Worm (Caenorhabditis elegans) whole organism, L1 larva: ENCODE data around the gene F55A4.13.

Experiments
- C04F5.9 ChIP-seq: sonication (generic microtip); optimal IDR thresholded peaks from 2 replicates; lab custom pipeline; 2016; ENCODE audit warnings: missing genetic modification characterization, missing compliant biosample characterization
- C16A3.4 ChIP-seq: fragments of 150-350 bp; optimal IDR thresholded peaks from 2 replicates; lab custom pipeline; 2014; ENCODE audit warnings: missing biosample characterization, missing genetic modification characterization
- alr-1 ChIP-seq: fragments of 200-800 bp; sonication (Bioruptor generic); optimal IDR thresholded peaks from 2 replicates; lab custom pipeline; 2018; ENCODE audit warnings: borderline replicate concordance, mild to moderate bottlenecking, missing genetic modification characterization, missing compliant biosample characterization
- aly-2 ChIP-seq: fragments of 150-350 bp; optimal IDR thresholded peaks from 2 replicates; lab custom pipeline; 2014; ENCODE audit warnings: missing biosample characterization, missing genetic modification characterization
- blmp-1 ChIP-seq: fragments of 150-350 bp; optimal IDR thresholded peaks from 2 replicates; lab custom pipeline; 2014; ENCODE audit warnings: missing biosample characterization, missing genetic modification characterization
- ceh-8 ChIP-seq: fragments of 200-800 bp; sonication (Bioruptor generic); optimal IDR thresholded peaks from 2 replicates; lab custom pipeline; 2018; ENCODE audit warnings: mild to moderate bottlenecking, missing genetic modification characterization, moderate library complexity, missing compliant biosample characterization
- ceh-82 ChIP-seq, 3 experiments: fragments of 150-350 bp in 1 of 3; sonication (generic microtip) in 2 of 3; optimal IDR thresholded peaks; 2 replicates each; lab custom pipeline; 2014 to 2017; ENCODE audit warnings: missing biosample characterization in 3 of 3, missing genetic modification characterization in 3 of 3
- ceh-88 ChIP-seq: fragments of 200-800 bp; sonication (Bioruptor generic); IDR thresholded peaks from 2 replicates; pipeline ENCODE4 v1.3.6; 2022; ENCODE audit warnings: missing genetic modification characterization, missing compliant biosample characterization
- ceh-90 ChIP-seq: sonication (generic microtip); optimal IDR thresholded peaks from 2 replicates; lab custom pipeline; 2016; ENCODE audit warnings: missing genetic modification characterization, missing compliant biosample characterization
- efl-1 ChIP-seq, 4 experiments: fragments of 150-350 bp; optimal IDR thresholded peaks in 3 of 4; peaks in 1 of 4; 1 replicate in 1 of 4; 2 replicates in 3 of 4; lab custom pipeline; 2014; ENCODE audit warnings: missing biosample characterization in 2 of 4, missing genetic modification characterization in 2 of 4, missing genetic modification reagents in 2 of 4
- egl-27 ChIP-seq, 2 experiments: fragments of 150-350 bp in 1 of 2; sonication (generic microtip); optimal IDR thresholded peaks; 3 replicates each; lab custom pipeline; 2017 to 2018; ENCODE audit warnings: missing biosample characterization in 2 of 2, missing genetic modification characterization in 2 of 2, missing genetic modification reagents in 2 of 2
- elt-3 ChIP-seq, 6 experiments: fragments of 150-350 bp in 1 of 6; sonication (generic microtip); optimal IDR thresholded peaks; 2 replicates each; lab custom pipeline; 2017 to 2018; ENCODE audit warnings: missing biosample characterization in 6 of 6, missing genetic modification characterization in 6 of 6, inconsistent platforms in 1 of 6
- fkh-4 ChIP-seq: sonication (generic microtip); optimal IDR thresholded peaks from 2 replicates; lab custom pipeline; 2016; ENCODE audit warnings: missing compliant biosample characterization, missing genetic modification characterization, borderline replicate concordance
- fkh-8 ChIP-seq: sonication (generic microtip); optimal IDR thresholded peaks from 2 replicates; lab custom pipeline; 2016; ENCODE audit warnings: mild to moderate bottlenecking, missing genetic modification characterization, missing compliant biosample characterization
- irx-1 ChIP-seq: sonication (generic microtip); optimal IDR thresholded peaks from 2 replicates; lab custom pipeline; 2016; ENCODE audit warnings: missing genetic modification characterization, missing compliant biosample characterization
- lin-13 ChIP-seq: fragments of 150-350 bp; optimal IDR thresholded peaks from 2 replicates; lab custom pipeline; 2014; ENCODE audit warnings: missing biosample characterization, missing genetic modification reagents, missing genetic modification characterization
- lin-35 ChIP-seq, 2 experiments: fragments of 150-350 bp; optimal IDR thresholded peaks; 2 replicates each; lab custom pipeline; 2014; ENCODE audit warnings: missing biosample characterization in 2 of 2, missing genetic modification characterization in 2 of 2, missing genetic modification reagents in 2 of 2
- lsy-2 ChIP-seq, 2 experiments: fragments of 150-350 bp; optimal IDR thresholded peaks; 2 replicates each; lab custom pipeline; 2014; ENCODE audit warnings: missing biosample characterization in 2 of 2, missing genetic modification characterization in 2 of 2
- mdl-1 ChIP-seq, 2 experiments: fragments of 150-350 bp; optimal IDR thresholded peaks; 2 replicates each; lab custom pipeline; 2014 to 2017; ENCODE audit warnings: missing biosample characterization in 2 of 2, missing genetic modification characterization in 2 of 2, inconsistent platforms in 1 of 2
- mef-2 ChIP-seq: fragments of 150-350 bp; optimal IDR thresholded peaks from 2 replicates; lab custom pipeline; 2014; ENCODE audit warnings: missing biosample characterization, missing genetic modification characterization
- mep-1 ChIP-seq: fragments of 150-350 bp; optimal IDR thresholded peaks from 2 replicates; lab custom pipeline; 2014; ENCODE audit warnings: missing biosample characterization, missing genetic modification characterization
- nhr-11 ChIP-seq: fragments of 150-350 bp; optimal IDR thresholded peaks from 2 replicates; lab custom pipeline; 2014; ENCODE audit warnings: missing biosample characterization, missing genetic modification characterization
- nhr-12 ChIP-seq: sonication (generic microtip); optimal IDR thresholded peaks from 2 replicates; lab custom pipeline; 2017; ENCODE audit warnings: missing biosample characterization, missing genetic modification characterization
- nhr-19 ChIP-seq: fragments of 200-800 bp; sonication (Bioruptor generic); conservative IDR thresholded peaks from 2 replicates; pipeline ENCODE4 v1.3.6; 2022; ENCODE audit warnings: missing genetic modification characterization, missing compliant biosample characterization
- nhr-237 ChIP-seq: fragments of 150-350 bp; optimal IDR thresholded peaks from 2 replicates; lab custom pipeline; 2014; ENCODE audit warnings: missing biosample characterization, missing genetic modification characterization
- nhr-71 ChIP-seq: sonication (generic microtip); optimal IDR thresholded peaks from 2 replicates; lab custom pipeline; 2016; ENCODE audit warnings: mild to moderate bottlenecking, missing genetic modification characterization, moderate library complexity, missing compliant biosample characterization
- nhr-77 ChIP-seq: fragments of 150-350 bp; optimal IDR thresholded peaks from 2 replicates; lab custom pipeline; 2014; ENCODE audit warnings: missing biosample characterization, missing genetic modification characterization
- nhr-84 ChIP-seq: sonication (generic microtip); optimal IDR thresholded peaks from 2 replicates; lab custom pipeline; 2017; ENCODE audit warnings: missing biosample characterization, missing genetic modification characterization
- nhr-85 ChIP-seq: sonication (generic microtip); peaks from one replicate; lab custom pipeline; 2016; ENCODE audit warnings: missing genetic modification characterization, inconsistent platforms, missing compliant biosample characterization
- nhr-90 ChIP-seq: sonication (generic microtip); optimal IDR thresholded peaks from 2 replicates; lab custom pipeline; 2016; ENCODE audit warnings: mild to moderate bottlenecking, missing genetic modification characterization, missing compliant biosample characterization; ENCODE audit not compliant: poor library complexity
- pag-3 ChIP-seq: sonication (generic microtip); optimal IDR thresholded peaks from 2 replicates; lab custom pipeline; 2017; ENCODE audit warnings: missing genetic modification characterization, mild to moderate bottlenecking, missing compliant biosample characterization, antibody characterized with exemption, borderline replicate concordance; ENCODE audit not compliant: insufficient read depth
- pqm-1 ChIP-seq: sonication (generic microtip); optimal IDR thresholded peaks from 3 replicates; lab custom pipeline; 2017; ENCODE audit warnings: missing biosample characterization, missing genetic modification characterization
- rnt-1 ChIP-seq: sonication (generic microtip); optimal IDR thresholded peaks from 2 replicates; lab custom pipeline; 2016; ENCODE audit warnings: mild to moderate bottlenecking, missing genetic modification characterization, moderate library complexity, missing compliant biosample characterization
- skn-1 ChIP-seq: fragments of 150-350 bp; optimal IDR thresholded peaks from 2 replicates; lab custom pipeline; 2014; ENCODE audit warnings: missing biosample characterization, missing genetic modification characterization
- snpc-4 ChIP-seq: fragments of 150-350 bp; optimal IDR thresholded peaks from 2 replicates; lab custom pipeline; 2014; ENCODE audit warnings: missing biosample characterization, missing genetic modification characterization
- sox-4 ChIP-seq: sonication (generic microtip); optimal IDR thresholded peaks from 2 replicates; lab custom pipeline; 2016; ENCODE audit warnings: missing genetic modification characterization, missing compliant biosample characterization
- sup-37 ChIP-seq: fragments of 200-800 bp; sonication (Bioruptor generic); optimal IDR thresholded peaks from 2 replicates; lab custom pipeline; 2018; ENCODE audit warnings: mild to moderate bottlenecking, missing genetic modification characterization, missing compliant biosample characterization
- tbx-2 ChIP-seq: sonication (generic microtip); optimal IDR thresholded peaks from 2 replicates; lab custom pipeline; 2016; ENCODE audit warnings: missing genetic modification characterization, missing compliant biosample characterization
- tlp-1 ChIP-seq: fragments of 150-350 bp; optimal IDR thresholded peaks from 2 replicates; lab custom pipeline; 2014; ENCODE audit warnings: missing biosample characterization, missing genetic modification characterization
- unc-130 ChIP-seq: fragments of 150-350 bp; optimal IDR thresholded peaks from 2 replicates; lab custom pipeline; 2017; ENCODE audit warnings: missing biosample characterization, missing genetic modification characterization, inconsistent platforms
- unc-62 ChIP-seq: fragments of 150-350 bp; optimal IDR thresholded peaks from 2 replicates; lab custom pipeline; 2014; ENCODE audit warnings: missing biosample characterization, missing genetic modification reagents, missing genetic modification characterization
- unc-98 ChIP-seq: fragments of 200-800 bp; sonication (Bioruptor generic); IDR thresholded peaks from 2 replicates; pipeline ENCODE4 v1.3.6; 2022; ENCODE audit warnings: missing genetic modification characterization, missing compliant biosample characterization
- vab-15 ChIP-seq: sonication (generic microtip); optimal IDR thresholded peaks from 2 replicates; lab custom pipeline; 2017; ENCODE audit warnings: missing genotype, mild to moderate bottlenecking, missing genetic modification characterization, missing compliant biosample characterization
- xbp-1 ChIP-seq: sonication (generic microtip); optimal IDR thresholded peaks from 2 replicates; lab custom pipeline; 2016; ENCODE audit warnings: missing genetic modification characterization, missing compliant biosample characterization
- ztf-11 ChIP-seq, 2 experiments: sonication (generic microtip); optimal IDR thresholded peaks; 2 replicates each; lab custom pipeline; 2016 to 2017; ENCODE audit warnings: missing genetic modification characterization in 2 of 2, missing biosample characterization in 1 of 2, missing compliant biosample characterization in 1 of 2
- ztf-4 ChIP-seq: fragments of 150-350 bp; optimal IDR thresholded peaks from 2 replicates; lab custom pipeline; 2014; ENCODE audit warnings: missing biosample characterization, missing genetic modification characterization

The F55A4.13 gene

DNA sequence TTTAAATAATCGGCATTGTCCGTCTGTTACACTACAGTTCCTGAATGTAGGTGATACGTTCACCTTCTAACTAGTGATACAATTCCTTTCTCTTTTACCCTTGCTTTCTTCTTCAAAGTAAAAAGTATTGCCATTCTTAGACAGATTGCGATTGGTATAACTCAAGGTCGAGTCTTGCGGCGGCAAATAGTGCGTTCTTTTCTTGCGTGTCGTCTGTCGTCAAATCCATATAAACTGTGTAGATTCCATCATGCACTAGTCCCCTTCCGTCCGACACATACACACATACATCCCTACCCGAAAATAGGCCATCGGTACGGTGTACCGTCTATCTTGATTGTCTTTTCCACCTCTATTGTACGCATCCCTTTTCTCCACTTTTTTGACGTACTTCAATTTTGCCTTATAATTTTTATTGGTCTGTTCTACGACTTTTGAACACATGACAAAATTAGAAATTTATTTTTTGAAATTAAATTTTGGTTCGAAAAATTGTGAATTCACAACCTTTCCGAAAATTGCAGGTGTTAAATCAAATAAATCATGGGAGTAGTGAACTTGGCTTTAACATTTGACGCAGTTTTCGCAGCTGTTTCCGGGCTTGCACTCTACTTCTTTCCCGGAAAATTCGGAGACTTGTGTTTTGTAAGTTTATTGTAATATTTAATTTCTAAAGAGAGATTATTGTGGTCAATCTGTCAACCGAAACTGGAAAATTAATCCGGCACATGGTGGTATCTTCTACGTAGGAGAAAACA, 36.9 kb downstream of the F55A4.13 start, which contains the start of gene C44C1.1 (continued):
- no peak for TF ChIP-seq nhr-77
- no peak for TF ChIP-seq unc-98 (GFP tag; lab: Robert Waterston, UW)
- no peak for TF ChIP-seq ztf-11 (tag; optimal IDR thresholded peaks at IDR 0.05; lab: Kevin White, UChicago)
- no peak for TF ChIP-seq unc-130 (tag; lab: Kevin White, UChicago)
- no peak for TF ChIP-seq ceh-82 (tag; optimal IDR thresholded peaks at IDR 0.05; lab: Kevin White, UChicago)
- TF ChIP-seq rnt-1, result peak; percentile 32
- no peak for TF ChIP-seq ceh-88 (GFP tag; lab: Robert Waterston, UW)
- peak; percentile 52 for TF ChIP-seq nhr-71 (tag; lab: Kevin White, UChicago)
- TF ChIP-seq unc-62 (GFP tag; lab: Kevin White, UChicago), result no peak
- TF ChIP-seq pqm-1 (tag; lab: Kevin White, UChicago), result no peak
- TF ChIP-seq fkh-8 (tag; lab: Kevin White, UChicago), result peak; percentile 66
- TF ChIP-seq nhr-12 (tag; lab: Kevin White, UChicago), result no peak
- no peak for TF ChIP-seq tbx-2
- TF ChIP-seq snpc-4 (tag; lab: Kevin White, UChicago), result no peak
- TF ChIP-seq efl-1 (optimal IDR thresholded peaks at IDR 0.05; lab: Kevin White, UChicago), result no peak
- TF ChIP-seq efl-1 (GFP tag; optimal IDR thresholded peaks at IDR 0.05 in 1 of 2; lab: Kevin White, UChicago), result peak in 1 of 2 experiments; percentile 46
- TF ChIP-seq egl-27 (tag; optimal IDR thresholded peaks at IDR 0.05; lab: Kevin White, UChicago), result no peak
- no peak for TF ChIP-seq aly-2
- TF ChIP-seq mdl-1 (tag; optimal IDR thresholded peaks at IDR 0.05; lab: Kevin White, UChicago), result peak in 1 of 2 experiments; percentile 6
- no peak for TF ChIP-seq fkh-4 (tag; lab: Kevin White, UChicago)
- peak in 1 of 2 experiments; percentile 17 for TF ChIP-seq lin-35 (GFP tag; optimal IDR thresholded peaks at IDR 0.05; lab: Kevin White, UChicago)
- TF ChIP-seq tlp-1 (tag; lab: Kevin White, UChicago), result no peak
- TF ChIP-seq mef-2 (tag; lab: Kevin White, UChicago), result no peak

DNA sequence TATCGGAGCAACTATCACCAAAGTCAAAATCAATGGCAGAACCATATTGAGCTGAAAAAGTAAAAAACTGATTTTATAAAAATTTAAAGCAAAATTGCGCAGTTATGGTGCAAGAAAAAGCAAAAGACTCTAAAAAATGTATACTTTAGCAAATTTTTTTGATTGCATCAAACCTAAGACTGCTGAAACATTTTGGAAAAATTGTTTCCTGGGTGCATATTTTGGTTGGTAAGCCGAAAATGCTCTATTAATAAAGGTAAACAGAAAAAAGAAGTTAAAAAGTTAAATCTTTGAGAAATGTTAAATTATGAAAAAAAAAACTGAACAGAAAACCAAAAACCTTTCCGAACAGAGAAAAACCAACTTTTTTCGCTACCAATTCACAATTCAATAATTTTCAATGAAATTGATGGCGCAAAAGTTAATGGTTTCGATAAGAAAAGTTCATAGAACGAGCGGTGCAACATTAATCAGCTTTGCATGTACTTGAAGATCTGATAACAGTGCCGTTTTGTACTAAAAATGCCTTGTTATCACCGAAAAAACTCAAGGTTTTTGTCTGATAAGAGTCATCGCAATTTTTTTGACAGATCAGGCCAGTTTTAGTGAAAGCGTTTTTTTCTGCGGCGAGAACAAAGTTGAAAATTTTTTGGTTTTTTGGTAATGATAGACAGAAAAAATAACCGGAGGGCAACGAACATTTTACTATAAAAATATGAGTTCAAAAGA, 39.2 kb downstream of the F55A4.13 start, which contains the start of gene abhd-3.2:
TSS of gene abhd-3.2 (minus strand) at position 51 of the 729 bp plus-strand sequence.
- TF ChIP-seq pag-3 (tag; lab: Kevin White, UChicago) (no peak), C04F5.9 (tag; lab: Kevin White, UChicago) (no peak), mep-1 (no peak), sup-37 (GFP tag; lab: Kevin White, UChicago) (no peak), nhr-11 (tag; lab: Kevin White, UChicago) (no peak), rnt-1 (no peak), nhr-85 (tag; lab: Kevin White, UChicago) (peak; percentile 78), fkh-4 (tag; lab: Kevin White, UChicago) (no peak), skn-1 (tag; lab: Kevin White, UChicago) (no peak), mdl-1 (tag; optimal IDR thresholded peaks at IDR 0.05; lab: Kevin White, UChicago) (peak in 1 of 2 experiments; percentile 30), nhr-84 (tag; lab: Kevin White, UChicago) (no peak), unc-62 (GFP tag; lab: Kevin White, UChicago) (no peak), lsy-2 (tag; optimal IDR thresholded peaks at IDR 0.05; lab: Kevin White, UChicago) (peak in 1 of 2 experiments; percentile 20), xbp-1 (tag; lab: Kevin White, UChicago) (no peak), ceh-90 (no peak), elt-3 (tag; optimal IDR thresholded peaks at IDR 0.05; lab: Kevin White, UChicago) (peak in 5 of 6 experiments; percentile 27 to 86 (median 35)), nhr-12 (tag; lab: Kevin White, UChicago) (no peak), nhr-237 (tag; lab: Kevin White, UChicago) (no peak), ztf-11 (tag; optimal IDR thresholded peaks at IDR 0.05; lab: Kevin White, UChicago) (no peak), C16A3.4 (no peak), ztf-4 (tag; lab: Kevin White, UChicago) (no peak), vab-15 (tag; lab: Kevin White, UChicago) (no peak), alr-1 (tag; lab: Kevin White, UChicago) (no peak), ceh-8 (no peak), lin-13 (GFP tag; lab: Kevin White, UChicago) (no peak), nhr-19 (GFP tag; lab: Robert Waterston, UW) (peak; percentile 52), nhr-90 (peak; percentile 35), sox-4 (no peak), irx-1 (tag; lab: Kevin White, UChicago) (no peak), snpc-4 (tag; lab: Kevin White, UChicago) (no peak), unc-130 (tag; lab: Kevin White, UChicago) (no peak), fkh-8 (tag; lab: Kevin White, UChicago) (no peak), tbx-2 (no peak), efl-1 (optimal IDR thresholded peaks at IDR 0.05; lab: Kevin White, UChicago) (no peak), efl-1 (GFP tag; optimal IDR thresholded peaks at IDR 0.05 in 1 of 2; lab: Kevin White, UChicago) (peak in 1 of 2 experiments; percentile 66), blmp-1 (tag; lab: Kevin White, UChicago) (peak; percentile 41)
